Worm (Caenorhabditis elegans) whole organism, late embryonic: ENCODE measurements around the gene K11H12.10.

Experiments used
- C08G9.2 ChIP-seq: sonication (generic microtip); optimal IDR thresholded peaks from 2 replicates; lab custom pipeline; 2016; ENCODE audit warnings: mild to moderate bottlenecking, missing genetic modification characterization, moderate library complexity, missing compliant biosample characterization
- F13H6.1 ChIP-seq: sonication (generic microtip); optimal IDR thresholded peaks from 2 replicates; lab custom pipeline; 2016; ENCODE audit warnings: missing genetic modification characterization, missing compliant biosample characterization
- K09A11.1 ChIP-seq: sonication (generic microtip); optimal IDR thresholded peaks from 2 replicates; lab custom pipeline; 2017; ENCODE audit warnings: antibody characterized with exemption, mild to moderate bottlenecking, missing genetic modification characterization, missing compliant biosample characterization; ENCODE audit not compliant: insufficient read depth
- T23F11.4 ChIP-seq: fragments of 200-800 bp; sonication (Bioruptor generic); optimal IDR thresholded peaks from 2 replicates; lab custom pipeline; 2018; ENCODE audit warnings: mild to moderate bottlenecking, missing genetic modification characterization, missing compliant biosample characterization
- Y22D7AL.16 ChIP-seq: sonication (generic microtip); optimal IDR thresholded peaks from 2 replicates; lab custom pipeline; 2016; ENCODE audit warnings: missing genetic modification characterization, missing compliant biosample characterization
- ama-1 ChIP-seq: fragments of 150-350 bp; optimal IDR thresholded peaks from 2 replicates; lab custom pipeline; 2014
- ceh-14 ChIP-seq: sonication (generic microtip); optimal IDR thresholded peaks from 2 replicates; lab custom pipeline; 2016; ENCODE audit warnings: missing genotype, missing genetic modification characterization, missing compliant biosample characterization
- ceh-18 ChIP-seq: sonication (generic microtip); optimal IDR thresholded peaks from 2 replicates; lab custom pipeline; 2016; ENCODE audit warnings: missing genetic modification characterization, missing compliant biosample characterization
- ceh-19 ChIP-seq: fragments of 200-800 bp; sonication (Bioruptor generic); optimal IDR thresholded peaks from 2 replicates; lab custom pipeline; 2018; ENCODE audit warnings: mild to moderate bottlenecking, missing genetic modification characterization, missing compliant biosample characterization
- ceh-2 ChIP-seq: sonication (generic microtip); optimal IDR thresholded peaks from 2 replicates; lab custom pipeline; 2016; ENCODE audit warnings: missing genotype, missing genetic modification characterization, missing compliant biosample characterization
- ceh-24 ChIP-seq: sonication (generic microtip); optimal IDR thresholded peaks from 2 replicates; lab custom pipeline; 2016; ENCODE audit warnings: mild to moderate bottlenecking, missing genetic modification characterization, missing compliant biosample characterization
- ceh-31 ChIP-seq: sonication (generic microtip); optimal IDR thresholded peaks from 2 replicates; lab custom pipeline; 2016; ENCODE audit warnings: missing genetic modification characterization, missing compliant biosample characterization
- ceh-34 ChIP-seq: sonication (generic microtip); optimal IDR thresholded peaks from 2 replicates; lab custom pipeline; 2016; ENCODE audit warnings: mild to moderate bottlenecking, missing genetic modification characterization, missing compliant biosample characterization
- ceh-45 ChIP-seq: fragments of 200-800 bp; sonication (Bioruptor generic); IDR thresholded peaks from 2 replicates; pipeline ENCODE4 v1.3.6; 2022; ENCODE audit warnings: missing genetic modification reagents, missing genetic modification characterization, missing compliant biosample characterization
- ceh-48 ChIP-seq: sonication (generic microtip); optimal IDR thresholded peaks from 2 replicates; lab custom pipeline; 2016; ENCODE audit warnings: missing genetic modification characterization, inconsistent platforms, missing compliant biosample characterization
- ceh-6 ChIP-seq: fragments of 200-800 bp; sonication (Bioruptor generic); optimal IDR thresholded peaks from 2 replicates; lab custom pipeline; 2018; ENCODE audit warnings: mild to moderate bottlenecking, missing genetic modification characterization, missing compliant biosample characterization
- che-1 ChIP-seq: sonication (generic microtip); optimal IDR thresholded peaks from 2 replicates; lab custom pipeline; 2016; ENCODE audit warnings: mild to moderate bottlenecking, missing genetic modification characterization, missing compliant biosample characterization
- dmd-4 ChIP-seq: sonication (generic microtip); optimal IDR thresholded peaks from 2 replicates; lab custom pipeline; 2016; ENCODE audit warnings: borderline replicate concordance, missing genetic modification characterization, missing compliant biosample characterization
- dve-1 ChIP-seq: sonication (generic microtip); optimal IDR thresholded peaks from 2 replicates; lab custom pipeline; 2017; ENCODE audit warnings: antibody characterized with exemption, mild to moderate bottlenecking, missing genetic modification characterization, missing compliant biosample characterization
- ets-4 ChIP-seq: sonication (generic microtip); optimal IDR thresholded peaks from 2 replicates; lab custom pipeline; 2016; ENCODE audit warnings: missing genetic modification characterization, missing compliant biosample characterization
- eyg-1 ChIP-seq: sonication (generic microtip); optimal IDR thresholded peaks from 2 replicates; lab custom pipeline; 2016; ENCODE audit warnings: missing genotype, missing genetic modification characterization, missing compliant biosample characterization
- fkh-6 ChIP-seq: sonication (generic microtip); optimal IDR thresholded peaks from 2 replicates; lab custom pipeline; 2016; ENCODE audit warnings: missing genetic modification characterization, missing compliant biosample characterization
- hlh-13 ChIP-seq: fragments of 200-800 bp; sonication (Bioruptor generic); optimal IDR thresholded peaks from 2 replicates; lab custom pipeline; 2018; ENCODE audit warnings: mild to moderate bottlenecking, missing genetic modification characterization, missing compliant biosample characterization
- hlh-30 ChIP-seq: sonication (generic microtip); optimal IDR thresholded peaks from 2 replicates; lab custom pipeline; 2017; ENCODE audit warnings: antibody characterized with exemption, missing genetic modification characterization, missing compliant biosample characterization; ENCODE audit not compliant: insufficient read depth
- hlh-6 ChIP-seq: sonication (generic microtip); optimal IDR thresholded peaks from 2 replicates; lab custom pipeline; 2016; ENCODE audit warnings: missing genotype, missing genetic modification characterization, missing compliant biosample characterization
- lin-11 ChIP-seq: fragments of 200-800 bp; sonication (Bioruptor generic); optimal IDR thresholded peaks from 2 replicates; lab custom pipeline; 2018; ENCODE audit warnings: mild to moderate bottlenecking, missing genetic modification characterization, missing compliant biosample characterization
- nfya-1 ChIP-seq: sonication (generic microtip); optimal IDR thresholded peaks from 2 replicates; lab custom pipeline; 2017; ENCODE audit warnings: missing genetic modification characterization, mild to moderate bottlenecking, missing compliant biosample characterization, antibody characterized with exemption, moderate library complexity
- npax-4 ChIP-seq: sonication (generic microtip); optimal IDR thresholded peaks from 2 replicates; lab custom pipeline; 2016; ENCODE audit warnings: missing genetic modification characterization, missing compliant biosample characterization
- odd-2 ChIP-seq: sonication (generic microtip); optimal IDR thresholded peaks from 2 replicates; lab custom pipeline; 2017; ENCODE audit warnings: antibody characterized with exemption, mild to moderate bottlenecking, missing genetic modification characterization, missing compliant biosample characterization
- pha-2 ChIP-seq: sonication (generic microtip); optimal IDR thresholded peaks from 2 replicates; lab custom pipeline; 2017; ENCODE audit warnings: mild to moderate bottlenecking, missing genetic modification characterization, missing compliant biosample characterization
- pha-4 ChIP-seq: fragments of 150-350 bp; optimal IDR thresholded peaks from 2 replicates; lab custom pipeline; 2018; ENCODE audit warnings: missing biosample characterization, missing genetic modification reagents, missing genetic modification characterization
- pqm-1 ChIP-seq: sonication (generic microtip); optimal IDR thresholded peaks from 2 replicates; lab custom pipeline; 2016; ENCODE audit warnings: missing genetic modification characterization, missing compliant biosample characterization
- pros-1 ChIP-seq: fragments of 150-350 bp; optimal IDR thresholded peaks from 2 replicates; lab custom pipeline; 2014; ENCODE audit warnings: missing biosample characterization, missing genetic modification reagents, missing genetic modification characterization
- ref-2 ChIP-seq: sonication (generic microtip); optimal IDR thresholded peaks from 2 replicates; lab custom pipeline; 2016; ENCODE audit warnings: missing genetic modification characterization, missing compliant biosample characterization
- rnt-1 ChIP-seq: sonication (generic microtip); optimal IDR thresholded peaks from 2 replicates; lab custom pipeline; 2016; ENCODE audit warnings: missing genetic modification characterization, missing compliant biosample characterization
- sox-2 ChIP-seq: fragments of 200-800 bp; sonication (Bioruptor generic); IDR thresholded peaks from 2 replicates; pipeline ENCODE4 v1.3.6; 2022; ENCODE audit warnings: missing genetic modification reagents, missing genetic modification characterization, missing compliant biosample characterization
- sox-4 ChIP-seq: sonication (generic microtip); optimal IDR thresholded peaks from 2 replicates; lab custom pipeline; 2017; ENCODE audit warnings: mild to moderate bottlenecking, missing genetic modification characterization, inconsistent platforms, missing compliant biosample characterization
- tbx-2 ChIP-seq: sonication (generic microtip); optimal IDR thresholded peaks from 2 replicates; lab custom pipeline; 2016; ENCODE audit warnings: missing genetic modification characterization, missing compliant biosample characterization
- unc-3 ChIP-seq, 2 experiments: fragments of 200-800 bp in 1 of 2; sonication (Bioruptor generic) in 1 of 2; sonication (generic microtip) in 1 of 2; conservative IDR thresholded peaks in 1 of 2; optimal IDR thresholded peaks in 1 of 2; 2 replicates each; pipeline versions ENCODE4 v1.3.6 to Lab custom; 2016 to 2022; ENCODE audit warnings: missing compliant biosample characterization in 2 of 2, missing genetic modification characterization in 2 of 2, missing genetic modification reagents in 1 of 2
- ztf-16 ChIP-seq: sonication (generic microtip); optimal IDR thresholded peaks from 2 replicates; lab custom pipeline; 2017; ENCODE audit warnings: missing genetic modification characterization, missing compliant biosample characterization

K11H12.10 gene

DNA sequence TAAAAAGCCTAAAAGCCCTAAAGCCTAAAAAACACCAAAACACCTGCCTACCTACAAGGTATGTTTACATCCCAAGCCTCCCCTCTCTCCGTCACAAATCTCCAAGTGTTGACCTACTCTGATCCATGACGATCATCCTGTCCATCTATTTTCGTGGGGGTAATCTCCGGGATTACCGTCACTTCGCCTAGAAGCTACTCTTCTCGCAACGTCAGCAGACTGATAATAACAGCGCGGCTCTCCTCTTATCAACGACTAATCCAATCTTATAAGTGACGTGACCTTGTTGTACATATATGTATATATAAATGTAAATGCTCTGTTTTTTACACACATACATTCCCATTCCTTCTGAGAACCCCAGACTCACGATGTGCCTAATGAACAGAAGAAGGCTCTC lies 27.5 kb upstream of the K11H12.10 start:
- no peak for TF ChIP-seq Y22D7AL.16 (tag; lab: Kevin White, UChicago)

DNA sequence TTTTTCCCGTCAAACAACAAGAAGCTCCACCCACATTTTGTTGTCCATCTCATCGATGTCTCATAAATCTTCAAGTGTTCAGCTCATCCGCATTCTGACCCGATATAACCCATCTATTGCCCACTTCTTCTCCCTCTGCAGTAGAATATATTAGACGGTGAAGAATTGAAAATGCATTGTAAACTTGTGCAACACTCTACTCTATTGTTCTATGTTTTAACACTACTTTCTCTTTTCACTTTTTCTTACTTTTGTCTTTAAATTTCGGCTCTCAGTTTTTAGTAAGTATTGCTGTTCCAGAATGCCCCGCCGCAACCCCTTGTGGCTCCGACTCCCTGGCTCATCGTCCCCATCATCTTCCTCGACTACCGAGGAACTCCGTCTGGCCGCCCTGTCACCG lies 26.5 kb upstream of the K11H12.10 start, which contains the start of gene K11H12.9:
TSS of gene K11H12.9 (plus strand) at position 301 of the 400 bp plus-strand sequence.
- TF ChIP-seq dve-1 (tag; lab: Kevin White, UChicago), result no peak
- no peak for TF ChIP-seq lin-11 (tag; lab: Kevin White, UChicago)
- TF ChIP-seq pqm-1 (tag; lab: Kevin White, UChicago), result no peak
- no peak for TF ChIP-seq sox-4 (tag; lab: Kevin White, UChicago)
- TF ChIP-seq ceh-14 (tag; lab: Kevin White, UChicago), result no peak
- no peak for TF ChIP-seq npax-4
- TF ChIP-seq tbx-2, result no peak
- TF ChIP-seq ref-2 (tag; lab: Kevin White, UChicago), result no peak
- no peak for TF ChIP-seq hlh-6 (tag; lab: Kevin White, UChicago)
- no peak for TF ChIP-seq pha-2 (tag; lab: Kevin White, UChicago)
- no peak for TF ChIP-seq ceh-45 (GFP tag; lab: Robert Waterston, UW)
- no peak for TF ChIP-seq ceh-2 (tag; lab: Kevin White, UChicago)
- no peak for TF ChIP-seq pros-1 (tag; lab: Kevin White, UChicago)

DNA sequence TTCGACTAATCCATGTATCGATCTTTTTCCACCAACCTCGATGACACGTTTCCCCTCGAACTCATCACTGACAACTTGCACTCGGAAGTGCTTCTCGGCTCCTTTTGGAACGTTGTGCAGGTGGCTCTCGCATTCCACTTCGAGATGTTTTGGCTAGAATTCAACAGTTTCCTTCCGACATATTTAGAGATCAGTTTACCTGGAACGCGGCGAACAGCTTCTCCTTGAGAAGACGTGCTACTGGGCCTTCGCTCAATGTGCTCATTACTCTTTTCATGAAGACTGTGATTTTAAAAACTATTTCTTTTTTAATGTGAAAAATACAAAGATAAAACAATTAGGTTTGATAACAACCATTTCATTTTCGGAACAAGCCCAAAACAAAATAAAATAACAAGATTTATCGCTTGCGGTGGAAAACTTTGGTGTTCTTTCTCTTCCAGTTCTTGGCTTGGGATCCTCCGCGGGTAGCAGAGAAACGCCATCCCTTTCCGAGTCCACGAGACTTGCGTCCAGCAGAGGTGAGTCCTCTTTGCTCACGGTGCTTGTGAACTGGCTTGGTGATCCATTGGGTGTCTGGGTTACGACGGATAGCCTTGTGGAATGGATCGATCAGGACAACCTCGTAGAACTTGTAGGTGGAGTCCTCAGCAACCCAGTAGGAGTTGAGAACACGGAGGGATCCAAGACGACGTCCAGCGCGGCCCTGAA lies 22.6 kb upstream of the K11H12.10 start, which contains the start of gene K11H12.1:
TSS of gene K11H12.1 (minus strand) at position 284 of the 711 bp plus-strand sequence.
- TF ChIP-seq ets-4 (tag; lab: Kevin White, UChicago) (no peak), sox-4 (tag; lab: Kevin White, UChicago) (no peak), sox-2 (no peak), che-1 (no peak), T23F11.4 (GFP tag; lab: Kevin White, UChicago) (no peak), K09A11.1 (tag; lab: Kevin White, UChicago) (no peak), C08G9.2 (tag; lab: Kevin White, UChicago) (no peak), ceh-34 (no peak), tbx-2 (no peak), nfya-1 (tag; lab: Kevin White, UChicago) (no peak), ztf-16 (tag; lab: Kevin White, UChicago) (no peak), ceh-6 (GFP tag; lab: Kevin White, UChicago) (no peak), pha-4 (tag; lab: Kevin White, UChicago) (no peak), odd-2 (tag; lab: Kevin White, UChicago) (no peak), F13H6.1 (tag; lab: Kevin White, UChicago) (no peak), dmd-4 (tag; lab: Kevin White, UChicago) (no peak), rnt-1 (tag; lab: Kevin White, UChicago) (no peak), fkh-6 (tag; lab: Kevin White, UChicago) (no peak), ama-1 (lab: Kevin White, UChicago) (no peak)

DNA sequence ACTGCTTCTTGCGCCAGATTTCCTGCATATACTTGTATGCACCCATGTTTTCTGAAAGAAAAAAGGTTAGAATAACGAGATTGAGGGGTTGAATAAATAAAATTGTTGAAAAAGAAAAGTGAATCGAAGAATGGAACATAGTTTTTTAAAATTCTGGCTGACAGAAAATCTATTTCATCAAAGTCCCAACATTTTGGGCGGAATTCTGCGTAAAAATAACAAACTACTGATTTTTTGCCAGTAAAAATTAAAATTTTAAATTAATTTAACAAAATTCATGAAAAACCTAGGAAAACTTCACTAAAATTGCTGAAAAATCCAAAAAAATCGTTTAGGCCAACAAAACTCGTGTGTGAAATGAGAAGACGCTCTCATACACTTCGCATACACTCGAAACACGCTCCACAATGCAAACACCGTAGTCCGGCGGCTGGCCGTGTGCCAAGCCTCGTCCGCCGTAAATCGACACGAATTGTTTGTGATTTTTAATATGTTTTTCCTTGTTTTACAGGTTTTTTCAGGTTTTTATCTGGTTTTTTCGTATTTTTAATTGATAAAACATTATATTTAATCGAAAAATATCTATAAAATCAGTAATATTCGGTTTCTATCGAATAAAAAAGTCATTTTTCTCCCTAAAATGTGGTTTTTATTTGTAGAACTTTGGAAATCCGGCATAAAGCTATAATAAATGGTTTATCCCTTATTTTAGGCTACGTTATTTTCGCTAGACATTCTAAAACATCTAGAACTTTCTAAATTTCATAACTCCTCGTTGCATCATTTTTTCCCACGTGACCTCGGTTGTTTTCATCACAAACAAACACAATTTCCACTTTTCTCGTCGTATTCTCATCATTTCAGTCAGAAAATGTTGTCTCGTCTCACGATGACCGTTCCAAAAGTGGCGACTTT lies 21.1 kb upstream of the K11H12.10 start, which contains the start of the genes rpl-15 and K11H12.8:
TSS of gene rpl-15 (minus strand) at position 51 of the 915 bp plus-strand sequence.
TSS of gene K11H12.8 (plus strand) at position 865 of the 915 bp plus-strand sequence.
- TF ChIP-seq sox-4 (tag; lab: Kevin White, UChicago), result peak; percentile 84
- peak; percentile 47 for TF ChIP-seq dmd-4 (tag; lab: Kevin White, UChicago)
- TF ChIP-seq npax-4, result peak; percentile 18
- TF ChIP-seq hlh-30 (tag; lab: Kevin White, UChicago), result peak; percentile 94
- peak; percentile 85 for TF ChIP-seq ceh-48
- peak; percentile 30 for TF ChIP-seq hlh-13
- peak; percentile 52 for TF ChIP-seq lin-11 (tag; lab: Kevin White, UChicago)
- TF ChIP-seq ceh-19, result peak; percentile 84
- peak; percentile 71 for TF ChIP-seq ceh-24 (tag; lab: Kevin White, UChicago)
- peak; percentile 92 for TF ChIP-seq F13H6.1 (tag; lab: Kevin White, UChicago)
- TF ChIP-seq ceh-14 (tag; lab: Kevin White, UChicago), result peak; percentile 98
- peak; percentile 99 for TF ChIP-seq ceh-18 (tag; lab: Kevin White, UChicago)
- TF ChIP-seq Y22D7AL.16 (tag; lab: Kevin White, UChicago), result peak; percentile 80
- TF ChIP-seq ceh-45 (GFP tag; lab: Robert Waterston, UW), result peak; percentile 88
- TF ChIP-seq hlh-6 (tag; lab: Kevin White, UChicago), result peak; percentile 55
- peak; percentile 99 for TF ChIP-seq tbx-2
- peak; percentile 99 for TF ChIP-seq ceh-31 (tag; lab: Kevin White, UChicago)
- TF ChIP-seq unc-3 (GFP tag; conservative IDR thresholded peaks at IDR 0.05; lab: Robert Waterston, UW), result peak; percentile 87
- TF ChIP-seq unc-3 (tag; optimal IDR thresholded peaks at IDR 0.05; lab: Kevin White, UChicago), result peak; percentile 95
- TF ChIP-seq eyg-1 (tag; lab: Kevin White, UChicago), result peak; percentile 82
- peak; percentile 98 for TF ChIP-seq ets-4 (tag; lab: Kevin White, UChicago)
- TF ChIP-seq C08G9.2 (tag; lab: Kevin White, UChicago), result peak; percentile 89
